Worm (Caenorhabditis elegans) whole organism, L4 larva: Measurements from ENCODE around the gene srh-206.

Experiments used
- daf-19 ChIP-seq: fragments of 200-800 bp; sonication (Bioruptor generic); conservative IDR thresholded peaks from 2 replicates; pipeline ENCODE4 v1.3.6; 2022; ENCODE audit warnings: missing genetic modification characterization, missing compliant biosample characterization
- hmg-1.1 ChIP-seq: fragments of 200-800 bp; sonication (Bioruptor generic); IDR thresholded peaks from 2 replicates; pipeline ENCODE4 v1.3.6; 2022; ENCODE audit warnings: missing genetic modification reagents, missing genetic modification characterization, missing compliant biosample characterization
- pha-4 ChIP-seq, 2 experiments: fragments of 150-350 bp in 1 of 2; fragments of 200-800 bp in 1 of 2; sonication (Bioruptor generic) in 1 of 2; IDR thresholded peaks in 1 of 2; optimal IDR thresholded peaks in 1 of 2; 2 replicates each; pipeline versions ENCODE4 v1.3.6 to Lab custom; 2014 to 2022; ENCODE audit warnings: missing genetic modification characterization in 2 of 2, missing genetic modification reagents in 2 of 2, missing biosample characterization in 1 of 2, missing compliant biosample characterization in 1 of 2
- tra-1 ChIP-seq: fragments of 200-800 bp; sonication (Bioruptor generic); IDR thresholded peaks from 2 replicates; pipeline ENCODE4 v1.3.6; 2022; ENCODE audit warnings: missing genetic modification reagents, missing genetic modification characterization, missing compliant biosample characterization
- unc-39 ChIP-seq: sonication (generic microtip); optimal IDR thresholded peaks from 2 replicates; lab custom pipeline; 2017; ENCODE audit warnings: missing biosample characterization, missing genetic modification characterization

- no peak for TF ChIP-seq hmg-1.1 (GFP tag; lab: Robert Waterston, UW)
- TF ChIP-seq pha-4 (GFP tag; IDR thresholded peaks at IDR 0.05; lab: Robert Waterston, UW), result no peak
- no peak for TF ChIP-seq pha-4 (tag; optimal IDR thresholded peaks at IDR 0.05; lab: Kevin White, UChicago)
- no peak for TF ChIP-seq unc-39 (tag; lab: Kevin White, UChicago)
- TF ChIP-seq tra-1, result no peak
- TF ChIP-seq daf-19 (GFP tag; lab: Robert Waterston, UW), result no peak
Observed at ce11 chrV:16919675-16920074, 35.0 kb downstream of the srh-206 start.
